Fruit fly (Drosophila melanogaster) whole organism, embryonic: Measurements from ENCODE around the gene Alp10.

Experiments
- Adf1 ChIP-seq: fragments of 200-800 bp; sonication (Bioruptor generic); IDR thresholded peaks from 2 replicates; pipeline ENCODE4 v1.3.6; 2022; ENCODE audit warnings: missing biosample characterization, missing genetic modification characterization
- Blimp-1 ChIP-seq: fragments of 200-800 bp; sonication (Bioruptor generic); optimal IDR thresholded peaks from 3 replicates; lab custom pipeline; 2018; ENCODE audit warnings: missing biosample characterization, missing genetic modification characterization, mild to moderate bottlenecking, moderate library complexity, missing genetic modification reagents
- CG10274 ChIP-seq: fragments of 200-800 bp; sonication (Bioruptor generic); optimal IDR thresholded peaks from 3 replicates; lab custom pipeline; 2017; ENCODE audit warnings: missing biosample characterization, mild to moderate bottlenecking, missing genetic modification characterization
- CG10654 ChIP-seq: fragments of 200-800 bp; sonication (Bioruptor generic); optimal IDR thresholded peaks from 2 replicates; lab custom pipeline; 2016; ENCODE audit warnings: missing biosample characterization, missing genetic modification characterization
- CG11247 ChIP-seq: fragments of 200-800 bp; sonication (Bioruptor generic); IDR thresholded peaks from 2 replicates; pipeline ENCODE4 v1.3.6; 2022; ENCODE audit warnings: missing biosample characterization, missing genetic modification characterization
- CG11560 ChIP-seq: fragments of 200-800 bp; sonication (Bioruptor generic); IDR thresholded peaks from 3 replicates; pipeline ENCODE4 v1.3.6; 2022; ENCODE audit warnings: missing biosample characterization, missing genetic modification characterization
- CG12299 ChIP-seq: fragments of 200-800 bp; sonication (Bioruptor generic); optimal IDR thresholded peaks from 2 replicates; lab custom pipeline; 2018; ENCODE audit warnings: missing biosample characterization, mild to moderate bottlenecking, missing genetic modification characterization
- CG15479 ChIP-seq: fragments of 200-800 bp; sonication (Bioruptor generic); optimal IDR thresholded peaks from 3 replicates; lab custom pipeline; 2019; ENCODE audit warnings: missing biosample characterization, mild to moderate bottlenecking, missing genetic modification characterization, moderate library complexity
- CG1603 ChIP-seq: fragments of 200-800 bp; sonication (Bioruptor generic); optimal IDR thresholded peaks from 2 replicates; lab custom pipeline; 2019; ENCODE audit warnings: missing biosample characterization, mild to moderate bottlenecking, missing genetic modification characterization, moderate library complexity
- CG17385 ChIP-seq: fragments of 200-800 bp; sonication (Bioruptor generic); optimal IDR thresholded peaks from 3 replicates; lab custom pipeline; 2018; ENCODE audit warnings: missing biosample characterization, mild to moderate bottlenecking, missing genetic modification characterization
- CG6791 ChIP-seq: fragments of 200-800 bp; sonication (Bioruptor generic); IDR thresholded peaks from 3 replicates; pipeline ENCODE4 v1.3.6; 2022; ENCODE audit warnings: missing biosample characterization, missing genetic modification characterization; ENCODE audit not compliant: partially characterized antibody
- CG6854 ChIP-seq: fragments of 200-800 bp; sonication (Bioruptor generic); optimal IDR thresholded peaks from 3 replicates; lab custom pipeline; 2017; ENCODE audit warnings: missing biosample characterization, mild to moderate bottlenecking, missing genetic modification characterization
- CG7556 ChIP-seq: fragments of 200-800 bp; sonication (Bioruptor generic); optimal IDR thresholded peaks from 2 replicates; lab custom pipeline; 2017; ENCODE audit warnings: missing biosample characterization, mild to moderate bottlenecking, missing genetic modification characterization
- CG8765 ChIP-seq: fragments of 200-800 bp; sonication (Bioruptor generic); IDR thresholded peaks from 2 replicates; pipeline ENCODE4 v1.3.6; 2022; ENCODE audit warnings: missing biosample characterization, missing genetic modification characterization
- D ChIP-seq, 2 experiments: fragments of 200-800 bp in 1 of 2; fragments of >200 bp in 1 of 2; sonication (Bioruptor generic) in 1 of 2; optimal IDR thresholded peaks; 2 replicates in 1 of 2; 3 replicates in 1 of 2; lab custom pipeline; 2017; ENCODE audit warnings: mild to moderate bottlenecking in 1 of 2, missing biosample characterization in 1 of 2, missing genetic modification characterization in 1 of 2, missing genetic modification reagents in 1 of 2
- Deaf1 ChIP-seq: fragments of 200-800 bp; optimal IDR thresholded peaks from 3 replicates; lab custom pipeline; 2019; ENCODE audit warnings: missing biosample characterization, mild to moderate bottlenecking, missing genetic modification characterization, moderate library complexity
- E2f2 ChIP-seq: fragments of 200-800 bp; sonication (Bioruptor generic); IDR thresholded peaks from 2 replicates; pipeline ENCODE4 v1.3.6; 2022; ENCODE audit warnings: missing biosample characterization, missing genetic modification characterization
- HLH3B ChIP-seq: fragments of 200-800 bp; sonication (Bioruptor generic); IDR thresholded peaks from 2 replicates; pipeline ENCODE4 v1.3.6; 2022; ENCODE audit warnings: missing biosample characterization, missing genetic modification characterization
- Hr51 ChIP-seq, 2 experiments: fragments of 200-800 bp; sonication (Bioruptor generic); optimal IDR thresholded peaks; 2 replicates in 1 of 2; 3 replicates in 1 of 2; lab custom pipeline; 2016 to 2018; ENCODE audit warnings: missing biosample characterization in 2 of 2, missing genetic modification characterization in 2 of 2, mild to moderate bottlenecking in 1 of 2, moderate library complexity in 1 of 2
- Sry-β ChIP-seq: fragments of 200-800 bp; sonication (Bioruptor generic); optimal IDR thresholded peaks from 2 replicates; lab custom pipeline; 2018; ENCODE audit warnings: missing biosample characterization, mild to moderate bottlenecking, missing genetic modification characterization, moderate library complexity
- bab2 ChIP-seq: fragments of 200-800 bp; sonication (Bioruptor generic); optimal IDR thresholded peaks from 2 replicates; lab custom pipeline; 2016; ENCODE audit warnings: missing biosample characterization, missing genetic modification characterization
- cg ChIP-seq: fragments of 200-800 bp; sonication (Bioruptor generic); optimal IDR thresholded peaks from 3 replicates; lab custom pipeline; 2019; ENCODE audit warnings: missing biosample characterization, mild to moderate bottlenecking, missing genetic modification characterization, moderate library complexity
- chm ChIP-seq: fragments of 200-800 bp; sonication (Bioruptor generic); IDR thresholded peaks from 2 replicates; pipeline ENCODE4 v1.3.6; 2022; ENCODE audit warnings: missing biosample characterization, missing genetic modification characterization
- ham ChIP-seq: fragments of 200-800 bp; sonication (Bioruptor generic); IDR thresholded peaks from 2 replicates; pipeline ENCODE4 v1.3.6; 2022; ENCODE audit warnings: missing biosample characterization, missing genetic modification characterization
- klu ChIP-seq: fragments of 200-800 bp; sonication (Bioruptor generic); IDR thresholded peaks from 2 replicates; pipeline ENCODE4 v1.3.6; 2022; ENCODE audit warnings: missing biosample characterization, missing genetic modification characterization
- kni ChIP-seq: fragments of 200-800 bp; sonication (Bioruptor generic); optimal IDR thresholded peaks from 3 replicates; lab custom pipeline; 2017; ENCODE audit warnings: mild to moderate bottlenecking, missing biosample characterization, missing genetic modification reagents, missing genetic modification characterization
- maf-S ChIP-seq: fragments of 200-800 bp; sonication (Bioruptor generic); optimal IDR thresholded peaks from 2 replicates; lab custom pipeline; 2016; ENCODE audit warnings: missing biosample characterization, missing genetic modification characterization
- pnt ChIP-seq: fragments of 200-800 bp; sonication (Bioruptor generic); optimal IDR thresholded peaks from 3 replicates; lab custom pipeline; 2016; ENCODE audit warnings: missing biosample characterization, missing genetic modification characterization
- row ChIP-seq: fragments of 200-800 bp; sonication (Bioruptor generic); IDR thresholded peaks from 3 replicates; pipeline ENCODE4 v1.3.6; 2022; ENCODE audit warnings: missing biosample characterization, missing genetic modification characterization
- sd ChIP-seq: fragments of 200-800 bp; sonication (Bioruptor generic); optimal IDR thresholded peaks from 3 replicates; lab custom pipeline; 2018; ENCODE audit warnings: missing biosample characterization, mild to moderate bottlenecking, missing genetic modification characterization, moderate library complexity
- tll ChIP-seq, 2 experiments: fragments of 200-800 bp in 1 of 2; fragments of >200 bp in 1 of 2; sonication (Bioruptor generic) in 1 of 2; optimal IDR thresholded peaks; 2 replicates each; lab custom pipeline; 2017 to 2019; ENCODE audit warnings: missing biosample characterization in 2 of 2, missing genetic modification characterization in 2 of 2, mild to moderate bottlenecking in 1 of 2, moderate library complexity in 1 of 2
- wek ChIP-seq: fragments of 200-800 bp; sonication (Bioruptor generic); optimal IDR thresholded peaks from 3 replicates; lab custom pipeline; 2018; ENCODE audit warnings: missing biosample characterization, mild to moderate bottlenecking, missing genetic modification characterization, moderate library complexity
- zen ChIP-seq: fragments of 200-800 bp; sonication (Bioruptor generic); optimal IDR thresholded peaks from 3 replicates; lab custom pipeline; 2018; ENCODE audit warnings: missing biosample characterization, mild to moderate bottlenecking, missing genetic modification characterization, moderate library complexity

The Alp10 gene

dm6 chr3L:5621506-5621905 lies 26.4 kb upstream of the Alp10 start (continued):
- TF ChIP-seq HLH3B (GFP tag; lab: Robert Waterston, UW) (no peak), Sry-β (GFP tag; lab: Kevin White, UChicago) (no peak), CG11560 (no peak), zen (tag; lab: Kevin White, UChicago) (peak; percentile 67), CG10274 (GFP tag; lab: Kevin White, UChicago) (no peak), ham (GFP tag; lab: Robert Waterston, UW) (no peak), CG6791 (no peak), klu (GFP tag; lab: Robert Waterston, UW) (no peak), bab2 (no peak)

- TF ChIP-seq Hr51 (GFP tag; optimal IDR thresholded peaks at IDR 0.05; lab: Kevin White, UChicago): no peak
- TF ChIP-seq wek (GFP tag; lab: Kevin White, UChicago): no peak
- no peak for TF ChIP-seq Adf1
- peak; percentile 1 for TF ChIP-seq cg (GFP tag; lab: Kevin White, UChicago)
- TF ChIP-seq sd: no peak
- TF ChIP-seq E2f2 (GFP tag; lab: Robert Waterston, UW): no peak
- TF ChIP-seq CG6854: no peak
- no peak for TF ChIP-seq CG8765 (GFP tag; lab: Robert Waterston, UW)
These were observed 23.6 kb upstream of the Alp10 start for dm6 chr3L:5618697-5619096.

dm6 chr3L:5617395-5617794 lies 22.3 kb upstream of the Alp10 start:
- TF ChIP-seq pnt (no peak), CG1603 (tag; lab: Kevin White, UChicago) (no peak), Blimp-1 (GFP tag; lab: Kevin White, UChicago) (peak; percentile 42), D (optimal IDR thresholded peaks at IDR 0.05; lab: Kevin White, UChicago) (no peak), D (GFP tag; optimal IDR thresholded peaks at IDR 0.05; lab: Kevin White, UChicago) (no peak)

dm6 chr3L:5616472-5616871 lies 21.4 kb upstream of the Alp10 start:
- TF ChIP-seq CG10654 (GFP tag; lab: Kevin White, UChicago): no peak
- TF ChIP-seq D (optimal IDR thresholded peaks at IDR 0.05; lab: Kevin White, UChicago): no peak
- TF ChIP-seq D (GFP tag; optimal IDR thresholded peaks at IDR 0.05; lab: Kevin White, UChicago): no peak
- peak; percentile 75 for TF ChIP-seq Deaf1 (tag; lab: Kevin White, UChicago)
- TF ChIP-seq CG11247 (GFP tag; lab: Robert Waterston, UW): peak; percentile 55
- peak; percentile 82 for TF ChIP-seq CG17385 (GFP tag; lab: Kevin White, UChicago)
- TF ChIP-seq maf-S (GFP tag; lab: Kevin White, UChicago): no peak
- TF ChIP-seq kni (GFP tag; lab: Kevin White, UChicago): peak; percentile 29
- peak; percentile 98 for TF ChIP-seq Blimp-1 (GFP tag; lab: Kevin White, UChicago)
- TF ChIP-seq CG15479 (GFP tag; lab: Kevin White, UChicago): peak; percentile 17
- peak in 1 of 2 experiments; percentile 47 for TF ChIP-seq tll (GFP tag; optimal IDR thresholded peaks at IDR 0.05; lab: Kevin White, UChicago)
- TF ChIP-seq CG7556: no peak

dm6 chr3L:5615744-5616143 lies 20.7 kb upstream of the Alp10 start:
- no peak for TF ChIP-seq CG12299
- no peak for TF ChIP-seq row (GFP tag; lab: Robert Waterston, UW)
- TF ChIP-seq chm: no peak
- 0 out of 3 replicates have a peak, but pooled peaks have one; percentile 27 for TF ChIP-seq CG11560
